Worm (Caenorhabditis elegans): ENCODE results near the gene ced-5.

ce11 chrIV:10463987-10464638 is 19.8 kb upstream of the ced-5 start, which contains the start of gene ugt-43:
- TF ChIP-seq ztf-23 (GFP tag; IDR thresholded peaks at IDR 0.05), result no peak
- TF ChIP-seq flt-1 (GFP tag; IDR thresholded peaks at IDR 0.05), result no peak
- no peak for TF ChIP-seq cog-1 (tag; optimal IDR thresholded peaks at IDR 0.05)
- no peak for TF ChIP-seq klf-2 (GFP tag; conservative IDR thresholded peaks at IDR 0.05)
- no peak for TF ChIP-seq T22C8.4 (GFP tag; IDR thresholded peaks at IDR 0.05)
- TF ChIP-seq tab-1 (GFP tag; IDR thresholded peaks at IDR 0.05), result no peak
- no peak for TF ChIP-seq ref-1 (GFP tag; conservative IDR thresholded peaks at IDR 0.05)
- no peak for TF ChIP-seq med-1 (GFP tag; optimal IDR thresholded peaks at IDR 0.05; ENCODE audit: insufficient read depth)
- TF ChIP-seq ztf-29 (GFP tag; IDR thresholded peaks at IDR 0.05), result no peak
